Worm (Caenorhabditis elegans) whole organism, late embryonic: ENCODE measurements around the gene B0462.5.

Source experiments
- C08G9.2 ChIP-seq: sonication (generic microtip); optimal IDR thresholded peaks from 2 replicates; lab custom pipeline; 2016; ENCODE audit warnings: mild to moderate bottlenecking, missing genetic modification characterization, moderate library complexity, missing compliant biosample characterization
- K09A11.1 ChIP-seq: sonication (generic microtip); optimal IDR thresholded peaks from 2 replicates; lab custom pipeline; 2017; ENCODE audit warnings: antibody characterized with exemption, mild to moderate bottlenecking, missing genetic modification characterization, missing compliant biosample characterization; ENCODE audit not compliant: insufficient read depth
- T23F11.4 ChIP-seq: fragments of 200-800 bp; sonication (Bioruptor generic); optimal IDR thresholded peaks from 2 replicates; lab custom pipeline; 2018; ENCODE audit warnings: mild to moderate bottlenecking, missing genetic modification characterization, missing compliant biosample characterization
- Y22D7AL.16 ChIP-seq: sonication (generic microtip); optimal IDR thresholded peaks from 2 replicates; lab custom pipeline; 2016; ENCODE audit warnings: missing genetic modification characterization, missing compliant biosample characterization
- ahr-1 ChIP-seq: sonication (generic microtip); optimal IDR thresholded peaks from 2 replicates; lab custom pipeline; 2016; ENCODE audit warnings: missing genetic modification characterization, missing compliant biosample characterization
- ceh-14 ChIP-seq: sonication (generic microtip); optimal IDR thresholded peaks from 2 replicates; lab custom pipeline; 2016; ENCODE audit warnings: missing genotype, missing genetic modification characterization, missing compliant biosample characterization
- ceh-18 ChIP-seq: sonication (generic microtip); optimal IDR thresholded peaks from 2 replicates; lab custom pipeline; 2016; ENCODE audit warnings: missing genetic modification characterization, missing compliant biosample characterization
- ceh-19 ChIP-seq: fragments of 200-800 bp; sonication (Bioruptor generic); optimal IDR thresholded peaks from 2 replicates; lab custom pipeline; 2018; ENCODE audit warnings: mild to moderate bottlenecking, missing genetic modification characterization, missing compliant biosample characterization
- ceh-22 ChIP-seq: sonication (generic microtip); optimal IDR thresholded peaks from 2 replicates; lab custom pipeline; 2017; ENCODE audit warnings: missing biosample characterization, missing genetic modification characterization
- ceh-24 ChIP-seq: sonication (generic microtip); optimal IDR thresholded peaks from 2 replicates; lab custom pipeline; 2016; ENCODE audit warnings: mild to moderate bottlenecking, missing genetic modification characterization, missing compliant biosample characterization
- ceh-45 ChIP-seq: fragments of 200-800 bp; sonication (Bioruptor generic); IDR thresholded peaks from 2 replicates; pipeline ENCODE4 v1.3.6; 2022; ENCODE audit warnings: missing genetic modification reagents, missing genetic modification characterization, missing compliant biosample characterization
- ceh-9 ChIP-seq: sonication (generic microtip); optimal IDR thresholded peaks from 2 replicates; lab custom pipeline; 2016; ENCODE audit warnings: mild to moderate bottlenecking, missing genetic modification characterization, inconsistent platforms, missing compliant biosample characterization
- dmd-4 ChIP-seq: sonication (generic microtip); optimal IDR thresholded peaks from 2 replicates; lab custom pipeline; 2016; ENCODE audit warnings: borderline replicate concordance, missing genetic modification characterization, missing compliant biosample characterization
- elt-2 ChIP-seq: sonication (generic microtip); optimal IDR thresholded peaks from 2 replicates; lab custom pipeline; 2016; ENCODE audit warnings: missing genetic modification reagents, missing genetic modification characterization, missing compliant biosample characterization
- elt-4 ChIP-seq: sonication (generic microtip); optimal IDR thresholded peaks from 2 replicates; lab custom pipeline; 2016; ENCODE audit warnings: missing genetic modification characterization, missing compliant biosample characterization
- ets-4 ChIP-seq: sonication (generic microtip); optimal IDR thresholded peaks from 2 replicates; lab custom pipeline; 2016; ENCODE audit warnings: missing genetic modification characterization, missing compliant biosample characterization
- eyg-1 ChIP-seq: sonication (generic microtip); optimal IDR thresholded peaks from 2 replicates; lab custom pipeline; 2016; ENCODE audit warnings: missing genotype, missing genetic modification characterization, missing compliant biosample characterization
- fax-1 ChIP-seq: sonication (generic microtip); optimal IDR thresholded peaks from 2 replicates; lab custom pipeline; 2016; ENCODE audit warnings: missing genotype, missing genetic modification characterization, missing compliant biosample characterization
- fkh-10 ChIP-seq: fragments of 150-350 bp; optimal IDR thresholded peaks from 2 replicates; lab custom pipeline; 2014; ENCODE audit warnings: missing biosample characterization, missing genetic modification reagents, missing genetic modification characterization
- fkh-6 ChIP-seq: sonication (generic microtip); optimal IDR thresholded peaks from 2 replicates; lab custom pipeline; 2016; ENCODE audit warnings: missing genetic modification characterization, missing compliant biosample characterization
- gmeb-2 ChIP-seq: sonication (generic microtip); optimal IDR thresholded peaks from 2 replicates; lab custom pipeline; 2016; ENCODE audit warnings: missing genetic modification characterization, inconsistent platforms, missing compliant biosample characterization
- hlh-13 ChIP-seq: fragments of 200-800 bp; sonication (Bioruptor generic); optimal IDR thresholded peaks from 2 replicates; lab custom pipeline; 2018; ENCODE audit warnings: mild to moderate bottlenecking, missing genetic modification characterization, missing compliant biosample characterization
- hlh-15 ChIP-seq: sonication (generic microtip); optimal IDR thresholded peaks from 2 replicates; lab custom pipeline; 2016; ENCODE audit warnings: missing genetic modification characterization, missing compliant biosample characterization
- hlh-30 ChIP-seq: sonication (generic microtip); optimal IDR thresholded peaks from 2 replicates; lab custom pipeline; 2017; ENCODE audit warnings: antibody characterized with exemption, missing genetic modification characterization, missing compliant biosample characterization; ENCODE audit not compliant: insufficient read depth
- hlh-6 ChIP-seq: sonication (generic microtip); optimal IDR thresholded peaks from 2 replicates; lab custom pipeline; 2016; ENCODE audit warnings: missing genotype, missing genetic modification characterization, missing compliant biosample characterization
- lin-11 ChIP-seq: fragments of 200-800 bp; sonication (Bioruptor generic); optimal IDR thresholded peaks from 2 replicates; lab custom pipeline; 2018; ENCODE audit warnings: mild to moderate bottlenecking, missing genetic modification characterization, missing compliant biosample characterization
- mec-3 ChIP-seq: sonication (generic microtip); optimal IDR thresholded peaks from 2 replicates; lab custom pipeline; 2016; ENCODE audit warnings: borderline replicate concordance, missing genetic modification characterization, missing compliant biosample characterization
- nhr-11 ChIP-seq: fragments of 150-350 bp; optimal IDR thresholded peaks from 2 replicates; lab custom pipeline; 2014; ENCODE audit warnings: missing biosample characterization, missing genetic modification characterization
- npax-4 ChIP-seq: sonication (generic microtip); optimal IDR thresholded peaks from 2 replicates; lab custom pipeline; 2016; ENCODE audit warnings: missing genetic modification characterization, missing compliant biosample characterization
- odd-2 ChIP-seq: sonication (generic microtip); optimal IDR thresholded peaks from 2 replicates; lab custom pipeline; 2017; ENCODE audit warnings: antibody characterized with exemption, mild to moderate bottlenecking, missing genetic modification characterization, missing compliant biosample characterization
- pha-4 ChIP-seq: fragments of 150-350 bp; optimal IDR thresholded peaks from 2 replicates; lab custom pipeline; 2018; ENCODE audit warnings: missing biosample characterization, missing genetic modification reagents, missing genetic modification characterization
- pqm-1 ChIP-seq: sonication (generic microtip); optimal IDR thresholded peaks from 2 replicates; lab custom pipeline; 2016; ENCODE audit warnings: missing genetic modification characterization, missing compliant biosample characterization
- pros-1 ChIP-seq: fragments of 150-350 bp; optimal IDR thresholded peaks from 2 replicates; lab custom pipeline; 2014; ENCODE audit warnings: missing biosample characterization, missing genetic modification reagents, missing genetic modification characterization
- ref-2 ChIP-seq: sonication (generic microtip); optimal IDR thresholded peaks from 2 replicates; lab custom pipeline; 2016; ENCODE audit warnings: missing genetic modification characterization, missing compliant biosample characterization
- rnt-1 ChIP-seq: sonication (generic microtip); optimal IDR thresholded peaks from 2 replicates; lab custom pipeline; 2016; ENCODE audit warnings: missing genetic modification characterization, missing compliant biosample characterization
- sdc-2 ChIP-seq: sonication (generic microtip); optimal IDR thresholded peaks from 2 replicates; lab custom pipeline; 2016; ENCODE audit warnings: missing genotype, missing genetic modification characterization, missing compliant biosample characterization
- sox-2 ChIP-seq: fragments of 200-800 bp; sonication (Bioruptor generic); IDR thresholded peaks from 2 replicates; pipeline ENCODE4 v1.3.6; 2022; ENCODE audit warnings: missing genetic modification reagents, missing genetic modification characterization, missing compliant biosample characterization
- sox-4 ChIP-seq: sonication (generic microtip); optimal IDR thresholded peaks from 2 replicates; lab custom pipeline; 2017; ENCODE audit warnings: mild to moderate bottlenecking, missing genetic modification characterization, inconsistent platforms, missing compliant biosample characterization
- tbx-2 ChIP-seq: sonication (generic microtip); optimal IDR thresholded peaks from 2 replicates; lab custom pipeline; 2016; ENCODE audit warnings: missing genetic modification characterization, missing compliant biosample characterization
- tbx-7 ChIP-seq: sonication (generic microtip); optimal IDR thresholded peaks from 2 replicates; lab custom pipeline; 2016; ENCODE audit warnings: missing genotype, missing genetic modification characterization, missing compliant biosample characterization
- unc-3 ChIP-seq, 2 experiments: fragments of 200-800 bp in 1 of 2; sonication (Bioruptor generic) in 1 of 2; sonication (generic microtip) in 1 of 2; conservative IDR thresholded peaks in 1 of 2; optimal IDR thresholded peaks in 1 of 2; 2 replicates each; pipeline versions ENCODE4 v1.3.6 to Lab custom; 2016 to 2022; ENCODE audit warnings: missing compliant biosample characterization in 2 of 2, missing genetic modification characterization in 2 of 2, missing genetic modification reagents in 1 of 2
- unc-42 ChIP-seq: sonication (generic microtip); optimal IDR thresholded peaks from 2 replicates; lab custom pipeline; 2016; ENCODE audit warnings: missing genotype, missing genetic modification characterization, missing compliant biosample characterization
- ztf-16 ChIP-seq: sonication (generic microtip); optimal IDR thresholded peaks from 2 replicates; lab custom pipeline; 2017; ENCODE audit warnings: missing genetic modification characterization, missing compliant biosample characterization

Gene B0462.5

ce11 chrV:18323231-18323630 is at the start of gene B0462.5:
Gene B0462.5, minus strand, starts transcription at chrV:18323331.
- TF ChIP-seq hlh-13 (no peak), unc-3 (GFP tag; conservative IDR thresholded peaks at IDR 0.05; lab: Robert Waterston, UW) (no peak), unc-3 (tag; optimal IDR thresholded peaks at IDR 0.05; lab: Kevin White, UChicago) (no peak), ref-2 (tag; lab: Kevin White, UChicago) (no peak), pqm-1 (tag; lab: Kevin White, UChicago) (no peak), sdc-2 (tag; lab: Kevin White, UChicago) (no peak), fkh-10 (no peak), tbx-2 (tag; lab: Kevin White, UChicago) (no peak), T23F11.4 (GFP tag; lab: Kevin White, UChicago) (no peak), ceh-19 (GFP tag; lab: Kevin White, UChicago) (no peak), unc-42 (tag; lab: Kevin White, UChicago) (no peak), elt-4 (no peak), sox-2 (GFP tag; lab: Robert Waterston, UW) (no peak), K09A11.1 (tag; lab: Kevin White, UChicago) (no peak), rnt-1 (no peak), eyg-1 (tag; lab: Kevin White, UChicago) (no peak)
- TF ChIP-seq, all 69 proteins: peak for 0

ce11 chrV:18371579-18371978 is 48.4 kb upstream of the B0462.5 start, which contains the start of gene C08E8.4:
Gene C08E8.4, plus strand, starts transcription at chrV:18371846.
- TF ChIP-seq ceh-24 (tag; lab: Kevin White, UChicago) (no peak), dmd-4 (tag; lab: Kevin White, UChicago) (no peak), unc-3 (GFP tag; conservative IDR thresholded peaks at IDR 0.05; lab: Robert Waterston, UW) (no peak), unc-3 (tag; optimal IDR thresholded peaks at IDR 0.05; lab: Kevin White, UChicago) (no peak), pha-4 (tag; lab: Kevin White, UChicago) (no peak), pros-1 (tag; lab: Kevin White, UChicago) (no peak), tbx-2 (tag; lab: Kevin White, UChicago) (no peak), fax-1 (tag; lab: Kevin White, UChicago) (no peak), odd-2 (tag; lab: Kevin White, UChicago) (no peak), hlh-15 (tag; lab: Kevin White, UChicago) (no peak), C08G9.2 (tag; lab: Kevin White, UChicago) (no peak), sox-4 (tag; lab: Kevin White, UChicago) (no peak), mec-3 (tag; lab: Kevin White, UChicago) (no peak), hlh-6 (tag; lab: Kevin White, UChicago) (no peak), nhr-11 (tag; lab: Kevin White, UChicago) (no peak), fkh-6 (tag; lab: Kevin White, UChicago) (no peak), ahr-1 (no peak), ceh-18 (tag; lab: Kevin White, UChicago) (no peak)

ce11 chrV:18371028-18371427 is 47.9 kb upstream of the B0462.5 start:
- TF ChIP-seq ceh-14 (tag; lab: Kevin White, UChicago), result no peak
- TF ChIP-seq npax-4, result no peak
- TF ChIP-seq ceh-22, result no peak
- TF ChIP-seq gmeb-2, result no peak
- TF ChIP-seq ref-2 (tag; lab: Kevin White, UChicago), result no peak
- TF ChIP-seq ceh-45 (GFP tag; lab: Robert Waterston, UW), result no peak

- TF ChIP-seq ceh-14 (tag; lab: Kevin White, UChicago), result no peak
- no peak for TF ChIP-seq elt-4
- no peak for TF ChIP-seq tbx-7 (tag; lab: Kevin White, UChicago)
- no peak for TF ChIP-seq ets-4 (tag; lab: Kevin White, UChicago)
- TF ChIP-seq elt-2, result no peak
- TF ChIP-seq ceh-18 (tag; lab: Kevin White, UChicago), result no peak
- TF ChIP-seq pha-4 (tag; lab: Kevin White, UChicago), result no peak
- TF ChIP-seq ref-2 (tag; lab: Kevin White, UChicago), result no peak
- no peak for TF ChIP-seq lin-11 (tag; lab: Kevin White, UChicago)
- TF ChIP-seq ceh-22, result no peak
- TF ChIP-seq hlh-30, result no peak
- no peak for TF ChIP-seq ztf-16 (tag; lab: Kevin White, UChicago)
- no peak for TF ChIP-seq ceh-9 (tag; lab: Kevin White, UChicago)
- TF ChIP-seq Y22D7AL.16 (tag; lab: Kevin White, UChicago), result no peak
Observed at ce11 chrV:18368322-18368721, 45.2 kb upstream of the B0462.5 start, which contains the start of gene C08E8.6. Gene C08E8.6, minus strand, starts transcription at chrV:18368422.
